Fruit fly (Drosophila melanogaster): Measurements from ENCODE around the gene CG15317.

The CG15317 gene

DNA sequence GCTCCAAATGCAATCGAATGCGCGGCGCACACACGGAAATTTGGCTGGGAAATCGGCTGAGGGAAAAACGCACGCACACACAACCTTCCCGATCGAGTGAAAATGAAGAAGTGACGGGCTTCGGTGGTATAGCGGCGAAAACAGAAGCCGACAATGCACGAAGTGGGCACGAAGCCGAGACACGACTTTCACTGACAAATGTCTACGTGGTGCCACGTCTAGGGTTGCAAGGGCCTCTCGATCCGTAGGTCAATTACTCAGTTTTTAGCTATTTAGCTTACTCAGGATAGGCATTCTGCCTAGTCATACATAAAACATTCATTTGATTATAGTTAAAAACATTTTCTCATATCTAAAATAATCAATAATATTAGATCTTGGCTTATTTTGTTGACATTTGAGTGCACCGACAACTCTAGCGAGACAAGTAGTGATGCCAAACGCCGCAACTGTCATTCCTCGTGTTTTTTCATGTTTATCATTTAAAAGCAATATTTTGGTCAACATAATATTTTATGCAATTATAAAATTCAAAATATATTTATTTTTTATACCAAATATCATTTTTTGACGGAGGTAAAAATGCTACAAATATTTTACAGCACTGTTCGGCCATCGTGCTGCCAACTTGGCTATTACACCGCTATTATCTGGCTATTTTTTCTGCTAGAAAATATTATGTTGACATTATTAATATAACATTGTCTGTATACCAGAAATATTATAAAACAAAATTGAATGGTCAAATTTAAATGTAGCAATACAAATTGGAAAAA, 2.6 kb downstream of the CG15317 start (continued):
- peak; percentile 76 for TF ChIP-seq fd96Cb (tag; optimal IDR thresholded peaks at IDR 0.05)
- peak; percentile 75 for TF ChIP-seq CG10147 (GFP tag; optimal IDR thresholded peaks at IDR 0.05)
- TF ChIP-seq CG10565 (GFP tag; optimal IDR thresholded peaks at IDR 0.05), result no peak
- peak; percentile 95 for TF ChIP-seq Med (GFP tag)
- TF ChIP-seq Mes4 (GFP tag; optimal IDR thresholded peaks at IDR 0.05), result peak; percentile 58
- TF ChIP-seq hbn (GFP tag; IDR thresholded peaks at IDR 0.05; ENCODE audit: partially characterized antibody), result no peak
- peak; percentile 70 for TF ChIP-seq Elba2 (GFP tag; optimal IDR thresholded peaks at IDR 0.05)
- TF ChIP-seq Scr (GFP tag; IDR thresholded peaks at IDR 0.05; ENCODE audit: partially characterized antibody), result peak; percentile 53
- peak; percentile 83 for TF ChIP-seq Mad (GFP tag; optimal IDR thresholded peaks at IDR 0.05)
- TF ChIP-seq MESR4 (GFP tag; optimal IDR thresholded peaks at IDR 0.05), result peak; percentile 93
- TF ChIP-seq CG32767 (GFP tag; IDR thresholded peaks at IDR 0.05), result peak; percentile 93
- TF ChIP-seq CG16863 (GFP tag; optimal IDR thresholded peaks at IDR 0.05), result peak; percentile 55
- TF ChIP-seq CG15269 (tag; optimal IDR thresholded peaks at IDR 0.05), result peak; percentile 88
- TF ChIP-seq NFAT (GFP tag; IDR thresholded peaks at IDR 0.05), result peak; percentile 69
- 0 out of 2 replicates have a peak, but pooled peaks have one; percentile 39 for TF ChIP-seq CG11696 (GFP tag; IDR thresholded peaks at IDR 0.05)
- peak; percentile 79 for TF ChIP-seq Nf-YC (tag; optimal IDR thresholded peaks at IDR 0.05)
- peak; percentile 64 for TF ChIP-seq klu (GFP tag; IDR thresholded peaks at IDR 0.05)
- TF ChIP-seq CG31224 (GFP tag; IDR thresholded peaks at IDR 0.05), result peak; percentile 69
- peak; percentile 24 for TF ChIP-seq pfk (GFP tag; optimal IDR thresholded peaks at IDR 0.05)
- peak; percentile 90 for TF ChIP-seq lilli (GFP tag; optimal IDR thresholded peaks at IDR 0.05)
- TF ChIP-seq sc (optimal IDR thresholded peaks at IDR 0.05), result no peak
- peak; percentile 79 for TF ChIP-seq sc (GFP tag; optimal IDR thresholded peaks at IDR 0.05)
- no peak for TF ChIP-seq hkb (optimal IDR thresholded peaks at IDR 0.05)
- peak; percentile 86 for TF ChIP-seq hkb (GFP tag; IDR thresholded peaks at IDR 0.05)
- TF ChIP-seq ash1 (GFP tag; optimal IDR thresholded peaks at IDR 0.05), result peak; percentile 27
- no peak; the same call in 2 of the 3 replicates for TF ChIP-seq Doc3 (GFP tag; IDR thresholded peaks at IDR 0.05; ENCODE audit: partially characterized antibody)
- TF ChIP-seq CG12219 (GFP tag; optimal IDR thresholded peaks at IDR 0.05), result peak; percentile 87
- peak; percentile 74 for TF ChIP-seq CG4730 (GFP tag; IDR thresholded peaks at IDR 0.05)
- no peak for TF ChIP-seq nerfin-2 (GFP tag; IDR thresholded peaks at IDR 0.05; ENCODE audit: partially characterized antibody)
- peak; percentile 89 for TF ChIP-seq caup (GFP tag; optimal IDR thresholded peaks at IDR 0.05; ENCODE audit: severe bottlenecking)
- TF ChIP-seq zf30C (GFP tag; optimal IDR thresholded peaks at IDR 0.05), result peak; percentile 9
- no peak for TF ChIP-seq cas (GFP tag; IDR thresholded peaks at IDR 0.05)
- TF ChIP-seq vnd (GFP tag; IDR thresholded peaks at IDR 0.05; ENCODE audit: partially characterized antibody), result 0 out of 3 replicates have a peak, but pooled peaks have one; percentile 46
- TF ChIP-seq CG1832 (GFP tag; optimal IDR thresholded peaks at IDR 0.05), result no peak
- peak; percentile 74 for TF ChIP-seq CG9437 (GFP tag; optimal IDR thresholded peaks at IDR 0.05)
- TF ChIP-seq Eip74EF (GFP tag; optimal IDR thresholded peaks at IDR 0.05), result peak in 1 of 2 experiments; percentile 72
- TF ChIP-seq Neu2 (GFP tag; optimal IDR thresholded peaks at IDR 0.05; ENCODE audit: borderline replicate concordance), result no peak
- no peak for TF ChIP-seq prd (optimal IDR thresholded peaks at IDR 0.05)
- peak; percentile 90 for TF ChIP-seq prd (GFP tag; IDR thresholded peaks at IDR 0.05)
- TF ChIP-seq CG15514 (GFP tag; optimal IDR thresholded peaks at IDR 0.05), result peak; percentile 82
- TF ChIP-seq eve (GFP tag; optimal IDR thresholded peaks at IDR 0.05), result peak in 1 of 2 experiments; percentile 93
- TF ChIP-seq unc-4 (GFP tag; IDR thresholded peaks at IDR 0.05; ENCODE audit: partially characterized antibody), result 0 out of 2 replicates have a peak, but pooled peaks have one; percentile 19
- no peak for TF ChIP-seq zen2 (GFP tag; IDR thresholded peaks at IDR 0.05; ENCODE audit: partially characterized antibody)
- TF ChIP-seq HLH54F (GFP tag; optimal IDR thresholded peaks at IDR 0.05), result peak; percentile 76
- TF ChIP-seq Doc2 (GFP tag; IDR thresholded peaks at IDR 0.05), result 0 out of 2 replicates have a peak, but pooled peaks have one; percentile 11
- TF ChIP-seq pzg (GFP tag; optimal IDR thresholded peaks at IDR 0.05), result peak; percentile 42
- peak; percentile 65 for TF ChIP-seq slou (GFP tag; optimal IDR thresholded peaks at IDR 0.05)
- TF ChIP-seq CG10979 (tag; optimal IDR thresholded peaks at IDR 0.05), result peak; percentile 86

Measured in whole organism, embryonic.